Worm (Caenorhabditis elegans): ENCODE data around the gene R10D12.10.

Gene R10D12.10

DNA sequence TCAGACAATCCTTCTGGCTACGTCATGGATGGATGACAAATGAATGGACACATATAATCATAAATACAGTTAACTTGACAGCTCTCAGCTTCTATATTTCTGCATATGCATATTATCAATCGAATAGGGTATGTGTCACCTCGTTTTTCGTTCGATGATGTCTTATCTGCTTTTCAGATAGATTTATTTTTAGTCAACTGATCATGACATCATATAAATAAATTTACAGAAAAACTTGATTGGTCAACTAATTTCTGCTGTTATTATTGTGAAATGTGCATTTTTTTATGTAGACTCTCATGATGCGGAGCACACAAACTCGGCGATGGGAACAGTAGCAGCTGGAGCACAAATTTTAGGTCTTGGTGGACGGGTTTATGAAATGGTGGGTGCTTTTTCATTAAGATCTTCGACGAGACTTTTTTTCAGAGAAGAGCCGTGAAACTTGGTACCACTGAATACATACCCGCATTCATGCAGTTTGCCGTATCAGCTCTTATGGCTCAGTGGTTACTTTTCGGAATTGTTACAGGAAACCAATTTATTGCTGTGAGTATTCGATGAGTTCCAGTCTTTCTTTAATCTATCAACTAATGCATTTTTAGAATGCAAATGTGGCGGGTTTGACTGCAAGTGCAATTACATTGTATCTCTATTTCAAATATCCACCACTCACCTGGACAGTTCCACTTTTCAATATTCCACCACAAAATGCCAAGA lies 2.6 kb downstream of the R10D12.10 start:
- TF ChIP-seq unc-3 (GFP tag; conservative IDR thresholded peaks at IDR 0.05) = no peak
- TF ChIP-seq unc-3 (tag; optimal IDR thresholded peaks at IDR 0.05) = no peak
- TF ChIP-seq npax-4 (tag; optimal IDR thresholded peaks at IDR 0.05) = no peak
- TF ChIP-seq C38D4.7 (GFP tag; optimal IDR thresholded peaks at IDR 0.05) = no peak
- TF ChIP-seq C08G9.2 (tag; optimal IDR thresholded peaks at IDR 0.05) = no peak
- no peak for TF ChIP-seq Y22D7AL.16 (tag; optimal IDR thresholded peaks at IDR 0.05)
- no peak for TF ChIP-seq hlh-13 (GFP tag; optimal IDR thresholded peaks at IDR 0.05)
- no peak for TF ChIP-seq lim-6 (tag; optimal IDR thresholded peaks at IDR 0.05)
- TF ChIP-seq ref-2 (tag; optimal IDR thresholded peaks at IDR 0.05) = no peak
- no peak for TF ChIP-seq pha-4 (tag; optimal IDR thresholded peaks at IDR 0.05)
- no peak for TF ChIP-seq pag-3 (tag; optimal IDR thresholded peaks at IDR 0.05; ENCODE audit: borderline replicate concordance)
- no peak for TF ChIP-seq K09A11.1 (tag; optimal IDR thresholded peaks at IDR 0.05; ENCODE audit: insufficient read depth)
- no peak for TF ChIP-seq ceh-6 (GFP tag; optimal IDR thresholded peaks at IDR 0.05)

DNA sequence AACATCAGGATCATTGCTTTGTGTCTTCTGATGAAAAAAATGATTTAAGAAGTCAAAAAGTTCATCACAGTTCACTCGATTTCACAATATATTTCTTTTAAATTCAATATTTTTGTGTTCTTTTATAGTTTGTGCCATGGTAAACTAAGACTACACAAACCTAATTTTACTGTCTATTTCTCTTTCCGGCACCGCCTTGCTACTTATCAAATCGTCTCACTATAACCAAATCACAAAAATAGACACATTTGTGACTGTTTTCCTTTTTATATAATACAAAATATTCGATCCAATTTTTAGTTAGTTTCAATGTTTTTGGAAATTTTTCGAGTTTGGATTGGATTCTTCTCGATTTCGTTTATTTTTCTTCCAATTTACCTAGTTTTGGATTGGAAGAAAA lies 4.1 kb downstream of the R10D12.10 start, which contains the start of gene swt-6:
swt-6 (plus strand) TSS at position 301 of the 400 bp plus-strand sequence.
- TF ChIP-seq ceh-2 (tag; optimal IDR thresholded peaks at IDR 0.05) (no peak), tbx-2 (tag; optimal IDR thresholded peaks at IDR 0.05) (no peak), ceh-22 (tag; optimal IDR thresholded peaks at IDR 0.05) (no peak), tbx-7 (tag; optimal IDR thresholded peaks at IDR 0.05) (no peak), ceh-24 (tag; optimal IDR thresholded peaks at IDR 0.05) (no peak), sdc-2 (tag; optimal IDR thresholded peaks at IDR 0.05) (no peak), ceh-30 (tag; optimal IDR thresholded peaks at IDR 0.05) (no peak)

- no peak for TF ChIP-seq nfya-1 (tag; optimal IDR thresholded peaks at IDR 0.05)
These were observed 5.0 kb downstream of the R10D12.10 start, which contains the start of gene R10D12.8 for ce11 chrV:13953191-13953590. TSS of gene R10D12.8 (minus strand) at chrV:13953291.

- TF ChIP-seq tbx-7 (tag; optimal IDR thresholded peaks at IDR 0.05) (no peak), rnt-1 (tag; optimal IDR thresholded peaks at IDR 0.05) (no peak), unc-86 (tag; optimal IDR thresholded peaks at IDR 0.05) (no peak), ceh-6 (GFP tag; optimal IDR thresholded peaks at IDR 0.05) (no peak), sdc-2 (tag; optimal IDR thresholded peaks at IDR 0.05) (no peak), Y22D7AL.16 (tag; optimal IDR thresholded peaks at IDR 0.05) (no peak), ceh-48 (tag; optimal IDR thresholded peaks at IDR 0.05) (no peak), T23F11.4 (GFP tag; optimal IDR thresholded peaks at IDR 0.05) (no peak)
These were observed 8.4 kb downstream of the R10D12.10 start, which contains the start of gene R10D12.7 for ce11 chrV:13949752-13950151. TSS of gene R10D12.7 (plus strand) at chrV:13950052.

DNA sequence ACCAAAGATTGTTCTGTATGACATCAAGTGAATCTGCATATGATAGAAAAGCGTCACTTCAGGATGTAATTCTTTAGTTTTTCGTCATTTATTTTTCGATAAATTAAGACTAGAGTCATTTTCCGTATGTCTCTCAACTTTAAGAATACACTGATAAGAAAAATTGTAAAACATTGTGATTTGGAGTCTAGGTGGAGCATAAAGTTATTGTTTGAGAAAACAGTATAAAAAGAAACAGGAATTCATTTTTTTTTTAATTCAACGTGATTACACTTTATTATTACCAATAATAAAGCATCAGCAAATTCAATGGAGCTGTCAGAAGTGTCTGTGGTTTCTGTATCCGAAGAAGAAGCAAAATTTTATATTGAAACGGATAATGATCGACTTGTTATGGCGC lies 9.1 kb downstream of the R10D12.10 start, which contains the start of gene R10D12.6:
R10D12.6 (plus strand) TSS at position 301 of the 400 bp plus-strand sequence.
- TF ChIP-seq hlh-13 (GFP tag; optimal IDR thresholded peaks at IDR 0.05) = no peak
- TF ChIP-seq C08G9.2 (tag; optimal IDR thresholded peaks at IDR 0.05) = no peak
- no peak for TF ChIP-seq fkh-10 (GFP tag; optimal IDR thresholded peaks at IDR 0.05)
- no peak for TF ChIP-seq rnt-1 (tag; optimal IDR thresholded peaks at IDR 0.05)
- TF ChIP-seq madf-2 (tag; optimal IDR thresholded peaks at IDR 0.05) = no peak
- no peak for TF ChIP-seq ahr-1 (tag; optimal IDR thresholded peaks at IDR 0.05)

DNA sequence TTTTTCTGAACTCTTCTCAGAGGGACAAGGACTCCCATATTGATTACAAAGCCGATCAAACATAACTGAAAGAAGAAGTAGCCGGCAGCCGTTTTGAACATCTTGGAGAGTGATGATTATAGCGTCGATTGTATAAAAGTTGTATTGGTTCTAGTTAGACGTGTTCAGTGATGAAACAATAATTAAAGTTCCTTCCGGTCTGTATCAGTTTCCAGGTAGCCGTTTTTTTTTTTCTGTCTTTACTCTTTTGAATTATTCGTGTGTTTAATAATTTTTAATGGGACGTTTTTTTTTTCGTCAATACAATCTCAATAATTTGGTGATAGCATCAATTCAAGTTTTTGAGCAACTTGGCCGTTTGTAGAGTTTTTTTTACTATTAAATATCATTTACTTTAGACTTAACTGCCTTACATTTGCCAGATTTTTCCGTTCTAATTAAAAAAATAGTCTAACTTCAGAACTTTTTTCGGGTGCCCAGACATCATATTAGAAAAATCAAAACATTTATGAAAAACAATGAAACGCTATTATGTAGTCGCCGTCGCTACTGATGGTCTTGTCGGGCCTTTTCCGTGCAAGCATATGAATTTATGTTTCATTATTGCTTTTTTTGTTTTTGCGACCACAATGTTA lies 11.6 kb downstream of the R10D12.10 start, which contains the start of the genes srx-10 and clec-226:
srx-10 (minus strand) TSS at position 101 of the 635 bp plus-strand sequence.
clec-226 (plus strand) TSS at position 585 of the 635 bp plus-strand sequence.
- TF ChIP-seq pag-3 (tag; optimal IDR thresholded peaks at IDR 0.05; ENCODE audit: borderline replicate concordance) = no peak
- no peak for TF ChIP-seq mec-3 (tag; optimal IDR thresholded peaks at IDR 0.05; ENCODE audit: borderline replicate concordance)
- no peak for TF ChIP-seq unc-86 (tag; optimal IDR thresholded peaks at IDR 0.05)
- TF ChIP-seq pha-2 (tag; optimal IDR thresholded peaks at IDR 0.05) = no peak
- TF ChIP-seq rnt-1 (tag; optimal IDR thresholded peaks at IDR 0.05) = no peak
- no peak for TF ChIP-seq ceh-6 (GFP tag; optimal IDR thresholded peaks at IDR 0.05)
- no peak for TF ChIP-seq Y22D7AL.16 (tag; optimal IDR thresholded peaks at IDR 0.05)
- no peak for TF ChIP-seq ceh-48 (tag; optimal IDR thresholded peaks at IDR 0.05)
- no peak for TF ChIP-seq elt-2 (tag; optimal IDR thresholded peaks at IDR 0.05)
- no peak for TF ChIP-seq elt-4 (tag; optimal IDR thresholded peaks at IDR 0.05)
- TF ChIP-seq pat-9 (tag; optimal IDR thresholded peaks at IDR 0.05) = no peak
- TF ChIP-seq ceh-9 (tag; optimal IDR thresholded peaks at IDR 0.05) = no peak
- no peak for TF ChIP-seq sox-2 (GFP tag; IDR thresholded peaks at IDR 0.05)
- TF ChIP-seq zip-5 (tag; optimal IDR thresholded peaks at IDR 0.05) = no peak
- TF ChIP-seq C38D4.7 (GFP tag; optimal IDR thresholded peaks at IDR 0.05) = no peak
- TF ChIP-seq ceh-2 (tag; optimal IDR thresholded peaks at IDR 0.05) = no peak
- no peak for TF ChIP-seq madf-2 (tag; optimal IDR thresholded peaks at IDR 0.05)
- TF ChIP-seq unc-55 (GFP tag; optimal IDR thresholded peaks at IDR 0.05) = no peak
